Worm (Caenorhabditis elegans): ENCODE data around the gene Y54F10BM.20.
"Not testable (repeated sequence)": the region's sequence is repeated elsewhere in the genome, so short reads cannot be mapped to it uniquely, and the experiment has no call there.

DNA sequence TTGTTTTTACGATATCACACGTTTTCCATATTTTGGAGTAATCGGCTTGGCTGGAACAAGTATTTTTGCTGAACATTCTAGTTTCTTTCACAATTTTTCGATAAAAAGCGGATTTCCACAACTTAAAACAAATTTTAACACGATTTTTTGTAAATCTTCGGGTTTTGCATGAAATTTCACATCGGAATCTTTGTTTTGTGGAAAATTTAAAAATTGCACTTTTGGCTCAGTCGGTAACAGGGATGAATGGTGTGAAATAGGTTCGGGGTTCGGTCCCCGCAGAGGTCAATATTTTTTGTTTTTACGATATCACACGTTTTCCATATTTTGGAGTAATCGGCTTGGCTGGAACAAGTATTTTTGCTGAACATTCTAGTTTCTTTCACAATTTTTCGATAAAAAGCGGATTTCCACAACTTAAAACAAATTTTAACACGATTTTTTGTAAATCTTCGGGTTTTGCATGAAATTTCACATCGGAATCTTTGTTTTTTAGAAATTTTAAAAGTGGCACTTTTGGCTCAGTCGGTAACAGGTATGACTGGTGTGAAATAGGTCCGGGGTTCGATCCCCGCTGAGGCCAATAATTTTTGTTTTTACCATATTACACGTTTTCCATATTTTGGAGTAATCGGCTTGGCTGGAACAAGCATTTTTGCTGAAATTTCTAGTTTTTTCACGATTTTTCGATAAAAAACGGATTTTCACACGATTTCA lies 17.7 kb upstream of the Y54F10BM.20 start:
- TF ChIP-seq rcor-1 (GFP tag; IDR thresholded peaks at IDR 0.05); ekl-4 (GFP tag; IDR thresholded peaks at IDR 0.05); egl-44 (GFP tag; IDR thresholded peaks at IDR 0.05); Y79H2A.3 (GFP tag; conservative IDR thresholded peaks at IDR 0.05); bed-2 (GFP tag; IDR thresholded peaks at IDR 0.05); snpc-4 (GFP tag; optimal IDR thresholded peaks at IDR 0.05); snpc-4 (tag; optimal IDR thresholded peaks at IDR 0.05); lsy-27 (tag; optimal IDR thresholded peaks at IDR 0.05; ENCODE audit: borderline replicate concordance, insufficient read depth); attf-5 (GFP tag; optimal IDR thresholded peaks at IDR 0.05): not testable (repeated sequence)
